Fruit fly (Drosophila melanogaster) Kc167 (cell line): ENCODE results near the gene Sf3b5.

Experiments used
- h ChIP-seq: fragments of >200 bp; optimal IDR thresholded peaks from 3 replicates; lab custom pipeline; 2018; ENCODE audit warnings: missing external identifiers
- insv ChIP-seq: fragments of >200 bp; optimal IDR thresholded peaks from 3 replicates; lab custom pipeline; 2018; ENCODE audit warnings: missing external identifiers
- psq ChIP-seq: fragments of >200 bp; optimal IDR thresholded peaks from 2 replicates; lab custom pipeline; 2017; ENCODE audit warnings: missing external identifiers

dm6 chr3R:9010695-9011094, 4.4 kb downstream of the Sf3b5 start:
- TF ChIP-seq h (lab: Kevin White, UChicago) (no peak), insv (lab: Kevin White, UChicago) (no peak), psq (lab: Kevin White, UChicago) (no peak)
